Worm (Caenorhabditis elegans) whole organism, L2 larva: ENCODE data around the gene srx-36.

ENCODE experiments used
- R02D3.7 ChIP-seq: fragments of 150-350 bp; optimal IDR thresholded peaks from 2 replicates; lab custom pipeline; 2014; ENCODE audit warnings: missing biosample characterization, missing genetic modification characterization
- Y55F3AM.14 ChIP-seq: fragments of 200-800 bp; sonication (Bioruptor generic); optimal IDR thresholded peaks from 2 replicates; lab custom pipeline; 2018; ENCODE audit warnings: mild to moderate bottlenecking, missing genetic modification characterization, missing compliant biosample characterization
- ZK546.5 ChIP-seq: sonication (generic microtip); optimal IDR thresholded peaks from 2 replicates; lab custom pipeline; 2017; ENCODE audit warnings: missing biosample characterization, missing genetic modification characterization
- alr-1 ChIP-seq: fragments of 150-350 bp; optimal IDR thresholded peaks from 2 replicates; lab custom pipeline; 2014; ENCODE audit warnings: missing biosample characterization, missing genetic modification characterization
- blmp-1 ChIP-seq: sonication (generic microtip); optimal IDR thresholded peaks from 2 replicates; lab custom pipeline; 2017; ENCODE audit warnings: missing genetic modification characterization, mild to moderate bottlenecking, missing compliant biosample characterization, antibody characterized with exemption, moderate library complexity; ENCODE audit not compliant: insufficient read depth
- ceh-16 ChIP-seq: fragments of 150-350 bp; optimal IDR thresholded peaks from 2 replicates; lab custom pipeline; 2014; ENCODE audit warnings: missing biosample characterization, missing genetic modification characterization
- ceh-82 ChIP-seq: fragments of 150-350 bp; optimal IDR thresholded peaks from 2 replicates; lab custom pipeline; 2014; ENCODE audit warnings: missing biosample characterization, missing genetic modification characterization
- crh-2 ChIP-seq: sonication (generic microtip); optimal IDR thresholded peaks from 2 replicates; lab custom pipeline; 2017; ENCODE audit warnings: missing biosample characterization, missing genetic modification characterization
- elt-1 ChIP-seq: fragments of 150-350 bp; optimal IDR thresholded peaks from 2 replicates; lab custom pipeline; 2014; ENCODE audit warnings: missing biosample characterization, missing genetic modification characterization
- fos-1 ChIP-seq: fragments of 150-350 bp; optimal IDR thresholded peaks from 2 replicates; lab custom pipeline; 2014; ENCODE audit warnings: missing biosample characterization, missing genetic modification characterization
- gmeb-1 ChIP-seq: fragments of 150-350 bp; optimal IDR thresholded peaks from 2 replicates; lab custom pipeline; 2014; ENCODE audit warnings: missing biosample characterization, missing genetic modification characterization
- lin-11 ChIP-seq: fragments of 150-350 bp; sonication (generic microtip); optimal IDR thresholded peaks from 2 replicates; lab custom pipeline; 2014; ENCODE audit warnings: missing biosample characterization, missing genetic modification characterization, inconsistent platforms, mixed read lengths
- lin-13 ChIP-seq: fragments of 150-350 bp; optimal IDR thresholded peaks from 2 replicates; lab custom pipeline; 2014; ENCODE audit warnings: missing biosample characterization, missing genetic modification reagents, missing genetic modification characterization
- lin-39 ChIP-seq: fragments of 150-350 bp; optimal IDR thresholded peaks from 2 replicates; lab custom pipeline; 2014; ENCODE audit warnings: missing biosample characterization, missing genetic modification reagents, missing genetic modification characterization
- mdl-1 ChIP-seq, 2 experiments: fragments of 150-350 bp in 1 of 2; sonication (generic microtip) in 1 of 2; optimal IDR thresholded peaks; 2 replicates each; lab custom pipeline; 2017; ENCODE audit warnings: missing biosample characterization in 2 of 2, missing genetic modification characterization in 2 of 2
- nhr-10 ChIP-seq: sonication (generic microtip); optimal IDR thresholded peaks from 2 replicates; lab custom pipeline; 2017; ENCODE audit warnings: missing biosample characterization, missing genetic modification characterization
- nhr-11 ChIP-seq: fragments of 150-350 bp; optimal IDR thresholded peaks from 2 replicates; lab custom pipeline; 2014; ENCODE audit warnings: missing biosample characterization, missing genetic modification characterization
- nhr-12 ChIP-seq: fragments of 150-350 bp; optimal IDR thresholded peaks from 2 replicates; lab custom pipeline; 2014; ENCODE audit warnings: missing biosample characterization, missing genetic modification characterization
- nhr-129 ChIP-seq: fragments of 150-350 bp; optimal IDR thresholded peaks from 2 replicates; lab custom pipeline; 2014; ENCODE audit warnings: missing biosample characterization, missing genetic modification characterization
- nhr-23 ChIP-seq: fragments of 150-350 bp; optimal IDR thresholded peaks from 2 replicates; lab custom pipeline; 2014; ENCODE audit warnings: missing biosample characterization, missing genetic modification reagents, missing genetic modification characterization
- nhr-237 ChIP-seq: fragments of 150-350 bp; optimal IDR thresholded peaks from 2 replicates; lab custom pipeline; 2014; ENCODE audit warnings: missing biosample characterization, missing genetic modification characterization
- nhr-25 ChIP-seq: fragments of 150-350 bp; sonication (generic microtip); optimal IDR thresholded peaks from 3 replicates; lab custom pipeline; 2014; ENCODE audit warnings: missing biosample characterization, missing genetic modification characterization
- nhr-6 ChIP-seq: fragments of 150-350 bp; optimal IDR thresholded peaks from 2 replicates; lab custom pipeline; 2014; ENCODE audit warnings: missing biosample characterization, missing genetic modification characterization
- peb-1 ChIP-seq: fragments of 150-350 bp; optimal IDR thresholded peaks from 2 replicates; lab custom pipeline; 2014; ENCODE audit warnings: missing biosample characterization, missing genetic modification characterization
- sem-4 ChIP-seq: fragments of 150-350 bp; optimal IDR thresholded peaks from 2 replicates; lab custom pipeline; 2014; ENCODE audit warnings: missing biosample characterization, missing genetic modification reagents, missing genetic modification characterization
- skn-1 ChIP-seq: sonication (generic microtip); optimal IDR thresholded peaks from 2 replicates; lab custom pipeline; 2017; ENCODE audit warnings: missing biosample characterization, missing genetic modification characterization
- sma-3 ChIP-seq: sonication (generic microtip); optimal IDR thresholded peaks from 2 replicates; lab custom pipeline; 2016; ENCODE audit warnings: missing genetic modification reagents, missing genetic modification characterization, missing compliant biosample characterization
- sma-9 ChIP-seq, 2 experiments: fragments of 150-350 bp in 1 of 2; sonication (generic microtip) in 1 of 2; optimal IDR thresholded peaks; 2 replicates each; lab custom pipeline; 2014 to 2016; ENCODE audit warnings: missing genetic modification characterization in 2 of 2, mild to moderate bottlenecking in 1 of 2, missing biosample characterization in 1 of 2, missing compliant biosample characterization in 1 of 2, missing genetic modification reagents in 1 of 2, moderate library complexity in 1 of 2
- snpc-4 ChIP-seq: fragments of 150-350 bp; optimal IDR thresholded peaks from 2 replicates; lab custom pipeline; 2014; ENCODE audit warnings: missing biosample characterization, missing genetic modification characterization
- unc-39 ChIP-seq: fragments of 150-350 bp; optimal IDR thresholded peaks from 2 replicates; lab custom pipeline; 2014; ENCODE audit warnings: missing biosample characterization, missing genetic modification characterization
- unc-55 ChIP-seq: fragments of 150-350 bp; sonication (generic microtip); optimal IDR thresholded peaks from 3 replicates; lab custom pipeline; 2014; ENCODE audit warnings: missing biosample characterization, missing genetic modification reagents, missing genetic modification characterization
- unc-62 ChIP-seq: fragments of 150-350 bp; optimal IDR thresholded peaks from 2 replicates; lab custom pipeline; 2014; ENCODE audit warnings: missing biosample characterization, missing genetic modification reagents, missing genetic modification characterization
- ztf-11 ChIP-seq: sonication (generic microtip); optimal IDR thresholded peaks from 2 replicates; lab custom pipeline; 2017; ENCODE audit warnings: missing biosample characterization, missing genetic modification characterization

The srx-36 gene

DNA sequence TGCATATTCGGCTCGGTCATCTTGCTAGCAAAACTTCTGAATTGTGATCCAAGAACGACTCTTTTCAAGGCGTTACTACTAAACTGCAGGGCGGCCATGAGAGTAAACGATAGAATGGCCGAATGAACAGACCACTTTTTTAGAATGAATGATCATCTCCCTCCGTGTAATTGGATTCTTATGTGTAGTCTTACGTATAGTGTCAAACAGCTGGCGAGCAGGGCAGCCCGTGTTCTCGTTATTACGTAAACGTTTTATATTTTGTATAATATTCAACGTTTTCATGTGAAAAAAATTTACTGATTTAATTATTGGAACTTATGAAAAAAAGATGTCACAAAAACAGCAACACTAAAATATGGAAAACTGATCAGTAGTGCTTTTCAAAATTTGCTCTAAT lies 25.2 kb upstream of the srx-36 start, which contains the start of gene F10D2.10:
TSS of gene F10D2.10 (minus strand) at position 101 of the 400 bp plus-strand sequence.
- TF ChIP-seq nhr-23 (tag; lab: Kevin White, UChicago), result no peak
- no peak for TF ChIP-seq lin-13 (GFP tag; lab: Kevin White, UChicago)
- TF ChIP-seq peb-1 (tag; lab: Kevin White, UChicago), result no peak
- no peak for TF ChIP-seq nhr-10 (tag; lab: Kevin White, UChicago)
- no peak for TF ChIP-seq alr-1 (tag; lab: Kevin White, UChicago)
- TF ChIP-seq mdl-1 (tag; optimal IDR thresholded peaks at IDR 0.05; lab: Kevin White, UChicago), result no peak
- no peak for TF ChIP-seq skn-1 (tag; lab: Kevin White, UChicago)
- TF ChIP-seq nhr-6, result no peak
- TF ChIP-seq nhr-12, result no peak
- TF ChIP-seq unc-62, result no peak
- TF ChIP-seq ceh-16, result no peak
- TF ChIP-seq sem-4, result no peak
- TF ChIP-seq nhr-129 (tag; lab: Kevin White, UChicago), result no peak
- TF ChIP-seq crh-2 (tag; lab: Kevin White, UChicago), result no peak
- TF ChIP-seq ceh-82 (tag; lab: Kevin White, UChicago), result no peak
- TF ChIP-seq lin-39 (tag; lab: Kevin White, UChicago), result no peak
- no peak for TF ChIP-seq sma-3
- TF ChIP-seq ztf-11 (tag; lab: Kevin White, UChicago), result no peak
- no peak for TF ChIP-seq sma-9 (GFP tag; optimal IDR thresholded peaks at IDR 0.05; lab: Kevin White, UChicago)
- no peak for TF ChIP-seq sma-9 (tag; optimal IDR thresholded peaks at IDR 0.05; lab: Kevin White, UChicago)
- TF ChIP-seq nhr-11, result no peak

DNA sequence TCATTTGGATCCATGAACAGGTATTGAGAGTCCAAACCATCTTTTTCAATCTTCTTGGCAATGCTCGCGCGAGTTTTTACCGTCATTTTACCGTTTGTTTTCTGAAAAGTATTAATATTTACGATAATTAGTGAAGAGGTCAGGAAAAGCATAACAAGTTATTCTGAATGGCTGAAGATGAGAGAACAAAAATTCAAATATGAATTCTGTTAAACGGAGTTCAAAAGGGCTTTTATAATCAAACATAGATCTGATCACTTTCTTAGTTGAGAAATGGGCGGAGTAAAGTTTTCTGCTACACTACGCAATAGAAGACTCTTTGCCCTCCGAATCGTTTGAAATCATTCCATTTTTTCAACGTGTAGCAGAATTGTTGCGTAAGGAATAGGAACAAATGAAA lies 22.2 kb upstream of the srx-36 start, which contains the start of gene fat-7:
TSS of gene fat-7 (minus strand) at position 101 of the 400 bp plus-strand sequence.
- TF ChIP-seq alr-1 (tag; lab: Kevin White, UChicago), result no peak
- TF ChIP-seq, all 48 proteins: peak for 0

DNA sequence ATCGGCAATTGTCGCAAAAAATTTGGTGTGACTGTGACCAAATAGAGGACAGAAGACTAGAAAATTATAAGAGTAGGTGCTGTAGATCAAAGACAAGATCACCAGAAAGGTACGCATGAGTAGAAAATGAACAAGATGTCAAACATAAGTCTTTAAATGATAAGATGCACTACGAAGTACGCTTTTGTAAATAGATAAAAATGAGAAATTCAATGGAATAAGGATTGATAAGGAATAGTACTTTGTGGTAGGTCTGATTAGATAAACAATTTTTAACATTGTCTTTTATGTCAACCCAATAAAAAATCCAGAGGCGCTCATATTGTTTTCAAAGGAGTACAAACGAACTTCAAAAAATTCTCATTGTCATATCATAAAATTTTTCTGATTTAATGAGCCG lies 19.7 kb upstream of the srx-36 start, which contains the start of gene F10D2.8:
TSS of gene F10D2.8 (minus strand) at position 145 of the 400 bp plus-strand sequence.
- peak; percentile 77 for TF ChIP-seq fos-1 (tag; lab: Kevin White, UChicago)
- TF ChIP-seq blmp-1 (tag; lab: Kevin White, UChicago), result no peak
- peak; percentile 6 for TF ChIP-seq gmeb-1 (tag; lab: Kevin White, UChicago)

DNA sequence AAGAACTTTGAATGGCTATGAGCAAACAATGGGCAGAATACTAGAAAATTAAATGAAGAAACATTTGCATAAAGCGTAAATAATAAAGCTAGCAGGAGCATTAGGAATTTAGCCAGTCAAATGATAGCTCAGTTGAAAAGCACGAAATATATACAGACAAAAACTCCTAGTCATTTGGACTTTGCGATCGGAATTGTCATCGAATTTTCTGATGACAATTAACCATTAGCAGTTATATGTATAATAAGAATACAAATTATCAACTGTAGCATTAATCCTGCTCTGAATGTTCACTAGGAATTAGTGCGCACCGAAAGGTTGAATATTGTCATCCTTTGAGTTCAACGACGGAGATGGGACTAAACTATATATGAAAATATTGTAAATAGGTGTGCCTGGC lies 16.5 kb upstream of the srx-36 start, which contains the start of gene ugt-38:
TSS of gene ugt-38 (minus strand) at position 101 of the 400 bp plus-strand sequence.
- no peak for TF ChIP-seq Y55F3AM.14 (GFP tag; lab: Kevin White, UChicago)
- TF ChIP-seq, all 48 proteins: peak for 0

DNA sequence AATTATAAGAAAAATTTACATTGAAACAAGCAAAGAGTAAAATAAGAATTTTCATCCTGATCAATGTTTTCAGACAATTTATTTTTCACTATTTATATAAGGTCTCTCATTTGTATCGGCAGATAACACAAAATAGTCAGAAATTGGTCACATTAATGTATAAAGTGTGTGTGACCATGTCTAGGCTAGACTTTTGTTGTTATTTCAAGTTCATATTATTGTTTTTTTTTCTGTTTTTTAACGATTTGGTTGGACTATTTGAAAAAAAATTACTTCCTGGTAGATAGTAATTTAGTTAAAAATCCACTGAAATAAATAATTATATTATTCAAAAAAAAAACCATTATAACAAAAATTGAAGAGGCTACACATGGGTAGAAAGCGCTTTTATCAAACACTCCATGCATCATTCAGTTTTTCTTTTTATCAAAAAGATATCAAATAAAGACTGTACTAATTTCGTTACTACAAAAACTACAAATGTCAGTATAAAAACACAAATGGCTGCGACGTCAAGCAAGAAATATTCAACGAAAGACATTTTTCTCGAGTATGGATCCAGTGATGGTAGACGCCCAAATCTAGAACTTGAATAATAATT lies 14.5 kb upstream of the srx-36 start, which contains the start of gene ugt-37:
TSS of gene ugt-37 (minus strand) at position 69 of the 601 bp plus-strand sequence.
- no peak for TF ChIP-seq peb-1 (tag; lab: Kevin White, UChicago)
- TF ChIP-seq nhr-12, result no peak
- no peak for TF ChIP-seq sem-4
- no peak for TF ChIP-seq unc-55 (GFP tag; lab: Kevin White, UChicago)
- no peak for TF ChIP-seq snpc-4 (tag; lab: Kevin White, UChicago)
- no peak for TF ChIP-seq nhr-25 (tag; lab: Kevin White, UChicago)
- TF ChIP-seq sma-9 (GFP tag; optimal IDR thresholded peaks at IDR 0.05; lab: Kevin White, UChicago), result no peak
- no peak for TF ChIP-seq sma-9 (tag; optimal IDR thresholded peaks at IDR 0.05; lab: Kevin White, UChicago)
- TF ChIP-seq elt-1, result no peak
- no peak for TF ChIP-seq nhr-11
- no peak for TF ChIP-seq crh-2 (tag; lab: Kevin White, UChicago)
- TF ChIP-seq ZK546.5, result no peak
- no peak for TF ChIP-seq R02D3.7 (tag; lab: Kevin White, UChicago)
- no peak for TF ChIP-seq fos-1 (tag; lab: Kevin White, UChicago)
- no peak for TF ChIP-seq unc-62
- no peak for TF ChIP-seq ztf-11 (tag; lab: Kevin White, UChicago)
- TF ChIP-seq unc-39 (tag; lab: Kevin White, UChicago), result no peak
- no peak for TF ChIP-seq nhr-237 (tag; lab: Kevin White, UChicago)
- TF ChIP-seq lin-39 (tag; lab: Kevin White, UChicago), result no peak
- TF ChIP-seq skn-1 (tag; lab: Kevin White, UChicago), result no peak
- TF ChIP-seq lin-11 (tag; lab: Kevin White, UChicago), result no peak
- TF ChIP-seq, all 48 proteins: peak for 0
